Worm (Caenorhabditis elegans): ENCODE results near the gene F35D11.3.

DNA sequence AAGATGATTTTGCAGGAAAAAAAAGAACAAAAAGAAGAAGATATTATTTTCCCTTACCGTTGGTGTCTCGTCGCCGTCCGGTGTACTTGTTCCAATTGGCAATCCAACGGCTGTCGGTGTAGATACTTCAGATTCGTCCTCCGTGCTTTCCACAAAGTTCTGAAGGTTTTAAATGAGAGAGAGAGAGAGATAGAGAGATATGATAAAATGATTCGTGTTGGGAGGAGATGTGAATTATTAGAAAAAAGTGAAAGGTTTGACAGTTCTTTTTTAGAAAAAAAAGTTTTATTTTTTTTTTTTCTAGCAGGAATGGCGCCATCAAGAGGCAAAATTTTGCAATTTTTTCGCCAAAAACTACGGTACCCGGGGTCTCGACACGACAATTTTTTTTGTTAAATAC lies 7.9 kb upstream of the F35D11.3 start:
- no peak for TF ChIP-seq pag-3 (tag; optimal IDR thresholded peaks at IDR 0.05; ENCODE audit: borderline replicate concordance)
- TF ChIP-seq pha-4 (tag; optimal IDR thresholded peaks at IDR 0.05): no peak
- no peak for TF ChIP-seq fkh-10 (GFP tag; optimal IDR thresholded peaks at IDR 0.05)
- no peak for TF ChIP-seq lin-11 (tag; optimal IDR thresholded peaks at IDR 0.05)
- no peak for TF ChIP-seq hlh-8 (tag; optimal IDR thresholded peaks at IDR 0.05)
- TF ChIP-seq Y22D7AL.16 (tag; optimal IDR thresholded peaks at IDR 0.05): no peak

Data from whole organism, late embryonic.